3 worm cellular contexts compared by ENCODE assay signal in the genomic region with DNA sequence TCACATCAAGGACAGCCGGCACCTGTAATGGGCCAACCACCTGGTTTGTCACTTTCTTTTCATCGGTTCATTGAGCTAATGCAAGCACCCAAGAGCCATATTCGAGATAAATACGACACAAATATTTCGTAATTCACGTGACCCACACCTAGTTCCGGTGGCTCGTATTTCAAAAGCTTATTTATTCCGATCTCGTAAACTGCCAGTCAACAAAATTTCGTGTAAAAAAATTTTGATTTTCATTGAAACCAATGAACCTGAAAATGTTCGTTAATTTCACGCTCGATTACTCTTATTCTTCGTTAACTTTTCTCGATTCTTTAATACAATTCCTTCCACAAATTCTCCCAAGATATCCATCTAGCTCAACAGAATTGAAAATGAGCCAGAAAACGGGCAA.
TF ChIP-seq lines count a peak whose summit lies in the region.

No protein-coding gene starts in this region.

TF ChIP-seq in whole organism, L1 larva, 84 proteins besides CTCF, POLR2A, EP300 and RAD21:
- TF ChIP-seq lin-14 (GFP tag; optimal IDR thresholded peaks at IDR 0.05; lab: Kevin White, UChicago) = no peak
- peak; percentile 6 for TF ChIP-seq fkh-8 (tag; optimal IDR thresholded peaks at IDR 0.05; lab: Kevin White, UChicago)
- no peak for TF ChIP-seq fkh-10 (GFP tag; optimal IDR thresholded peaks at IDR 0.05; lab: Kevin White, UChicago)
TF ChIP-seq in whole organism, L1 larva: peak in this region for 1.

TF ChIP-seq in whole organism, L4 larva, 104 proteins besides CTCF, POLR2A, EP300 and RAD21:
- 0 out of 2 replicates have a peak, but pooled peaks have one; percentile 21 for TF ChIP-seq zfp-3 (GFP tag; conservative IDR thresholded peaks at IDR 0.05; lab: Robert Waterston, UW)
- TF ChIP-seq gei-8 (GFP tag; optimal IDR thresholded peaks at IDR 0.05; lab: Kevin White, UChicago) = no peak
- TF ChIP-seq ztf-7 (tag; optimal IDR thresholded peaks at IDR 0.05; lab: Kevin White, UChicago) = no peak
- peak; percentile 72 for TF ChIP-seq aha-1 (tag; lab: Kevin White, UChicago)

TF ChIP-seq in whole organism, young adult, 124 proteins besides CTCF, POLR2A, EP300 and RAD21:
- TF ChIP-seq cebp-1 (GFP tag; IDR thresholded peaks at IDR 0.05; lab: Robert Waterston, UW) (no peak), cebp-1 (tag; optimal IDR thresholded peaks at IDR 0.05; lab: Kevin White, UChicago) (peak; percentile 57), ztf-3 (GFP tag; optimal IDR thresholded peaks at IDR 0.05; lab: Kevin White, UChicago) (no peak)
TF ChIP-seq in whole organism, young adult: peak in this region for 1.
